Worm (Caenorhabditis elegans): ENCODE data around the gene pqn-74.

The pqn-74 gene

ce11 chrIV:13358488-13358887 is 27.3 kb upstream of the pqn-74 start, which contains the start of gene W02A2.8:
W02A2.8 (minus strand) TSS chrIV:13358588.
- TF ChIP-seq elt-1 (tag; optimal IDR thresholded peaks at IDR 0.05; ENCODE audit: borderline replicate concordance, insufficient read depth) (no peak), nhr-2 (tag; optimal IDR thresholded peaks at IDR 0.05) (no peak), lin-13 (tag; optimal IDR thresholded peaks at IDR 0.05) (no peak), drap-1 (GFP tag; optimal IDR thresholded peaks at IDR 0.05) (no peak), M03D4.4 (tag; optimal IDR thresholded peaks at IDR 0.05) (no peak), mep-1 (tag; optimal IDR thresholded peaks at IDR 0.05) (no peak)

ce11 chrIV:13356005-13356404 is 24.8 kb upstream of the pqn-74 start:
- TF ChIP-seq nhr-237 (tag; optimal IDR thresholded peaks at IDR 0.05), result no peak
- no peak for TF ChIP-seq ztf-11 (tag; optimal IDR thresholded peaks at IDR 0.05)
- no peak for TF ChIP-seq unc-39 (tag; optimal IDR thresholded peaks at IDR 0.05)
- TF ChIP-seq nhr-2 (tag; optimal IDR thresholded peaks at IDR 0.05), result no peak
- no peak for TF ChIP-seq flh-1 (GFP tag; optimal IDR thresholded peaks at IDR 0.05)
- no peak for TF ChIP-seq lin-32 (GFP tag; optimal IDR thresholded peaks at IDR 0.05)
- TF ChIP-seq mep-1 (tag; optimal IDR thresholded peaks at IDR 0.05), result no peak
- TF ChIP-seq nhr-76 (tag; optimal IDR thresholded peaks at IDR 0.05), result no peak
- TF ChIP-seq snpc-4 (tag; optimal IDR thresholded peaks at IDR 0.05), result no peak
- no peak for TF ChIP-seq mab-5 (tag; optimal IDR thresholded peaks at IDR 0.05)
- no peak for TF ChIP-seq unc-62 (GFP tag; optimal IDR thresholded peaks at IDR 0.05)
- no peak for TF ChIP-seq nhr-12 (tag; optimal IDR thresholded peaks at IDR 0.05)
- TF ChIP-seq ceh-39 (tag; optimal IDR thresholded peaks at IDR 0.05), result no peak
- no peak for TF ChIP-seq ces-1 (GFP tag; optimal IDR thresholded peaks at IDR 0.05)

- TF ChIP-seq tbx-8 (GFP tag; optimal IDR thresholded peaks at IDR 0.05) (no peak), lin-13 (tag; optimal IDR thresholded peaks at IDR 0.05) (no peak), unc-39 (tag; optimal IDR thresholded peaks at IDR 0.05) (no peak), elt-3 (tag; optimal IDR thresholded peaks at IDR 0.05) (no peak), snpc-4 (tag; optimal IDR thresholded peaks at IDR 0.05) (no peak), hlh-1 (tag; optimal IDR thresholded peaks at IDR 0.05) (no peak), ces-1 (GFP tag; optimal IDR thresholded peaks at IDR 0.05) (no peak), drap-1 (GFP tag; optimal IDR thresholded peaks at IDR 0.05) (no peak)
Measured at ce11 chrIV:13354044-13354443, 22.8 kb upstream of the pqn-74 start.

- TF ChIP-seq lsy-2 (tag; optimal IDR thresholded peaks at IDR 0.05), result peak; percentile 74
- TF ChIP-seq ces-1 (GFP tag; optimal IDR thresholded peaks at IDR 0.05), result no peak
- no peak for TF ChIP-seq cnd-1 (tag; optimal IDR thresholded peaks at IDR 0.05)
- TF ChIP-seq unc-120 (tag; optimal IDR thresholded peaks at IDR 0.05; ENCODE audit: poor library complexity, severe bottlenecking), result no peak
Measured at ce11 chrIV:13353143-13353773, 22.1 kb upstream of the pqn-74 start, which contains the start of the genes rec-8 and mex-5. rec-8 (minus strand) TSS chrIV:13353193. mex-5 (plus strand) TSS chrIV:13353723.

ce11 chrIV:13348592-13348991 is 17.4 kb upstream of the pqn-74 start, which contains the start of gene W02A2.12:
W02A2.12 (minus strand) TSS chrIV:13348831.
- TF ChIP-seq elt-3 (tag; optimal IDR thresholded peaks at IDR 0.05) (no peak), nhr-12 (tag; optimal IDR thresholded peaks at IDR 0.05) (no peak), tbx-8 (GFP tag; optimal IDR thresholded peaks at IDR 0.05) (no peak), unc-39 (tag; optimal IDR thresholded peaks at IDR 0.05) (no peak), drap-1 (GFP tag; optimal IDR thresholded peaks at IDR 0.05) (no peak), ztf-11 (tag; optimal IDR thresholded peaks at IDR 0.05) (no peak), zip-8 (tag; optimal IDR thresholded peaks at IDR 0.05) (no peak), elt-1 (tag; optimal IDR thresholded peaks at IDR 0.05; ENCODE audit: borderline replicate concordance, insufficient read depth) (no peak), cnd-1 (tag; optimal IDR thresholded peaks at IDR 0.05) (no peak), unc-120 (tag; optimal IDR thresholded peaks at IDR 0.05; ENCODE audit: poor library complexity, severe bottlenecking) (no peak), hlh-1 (tag; optimal IDR thresholded peaks at IDR 0.05) (no peak), nhr-237 (tag; optimal IDR thresholded peaks at IDR 0.05) (no peak), flh-1 (GFP tag; optimal IDR thresholded peaks at IDR 0.05) (no peak), sem-2 (GFP tag; optimal IDR thresholded peaks at IDR 0.05) (no peak), bed-3 (GFP tag; optimal IDR thresholded peaks at IDR 0.05) (no peak), unc-62 (GFP tag; optimal IDR thresholded peaks at IDR 0.05) (no peak), pha-4 (tag; optimal IDR thresholded peaks at IDR 0.05) (no peak), snpc-4 (tag; optimal IDR thresholded peaks at IDR 0.05) (no peak), lin-13 (tag; optimal IDR thresholded peaks at IDR 0.05) (no peak)

- no peak for TF ChIP-seq ztf-11 (tag; optimal IDR thresholded peaks at IDR 0.05)
- TF ChIP-seq pha-4 (tag; optimal IDR thresholded peaks at IDR 0.05), result no peak
- no peak for TF ChIP-seq sem-2 (GFP tag; optimal IDR thresholded peaks at IDR 0.05)
- no peak for TF ChIP-seq nhr-2 (tag; optimal IDR thresholded peaks at IDR 0.05)
- TF ChIP-seq lin-32 (GFP tag; optimal IDR thresholded peaks at IDR 0.05), result no peak
- TF ChIP-seq sptf-1 (tag; optimal IDR thresholded peaks at IDR 0.05), result no peak
- no peak for TF ChIP-seq cnd-1 (tag; optimal IDR thresholded peaks at IDR 0.05)
- TF ChIP-seq flh-1 (GFP tag; optimal IDR thresholded peaks at IDR 0.05), result no peak
- TF ChIP-seq drap-1 (GFP tag; optimal IDR thresholded peaks at IDR 0.05), result no peak
- no peak for TF ChIP-seq ham-2 (GFP tag; optimal IDR thresholded peaks at IDR 0.05)
Measured at ce11 chrIV:13347232-13347715, 16.1 kb upstream of the pqn-74 start, which contains the start of gene W02A2.9. W02A2.9 (plus strand) TSS chrIV:13347665.

Data from whole organism, mixed stage, embryonic.